Worm (Caenorhabditis elegans) whole organism, L4/young adult: ENCODE data around the gene gop-2.

Source experiments
- W03F9.2 ChIP-seq: fragments of 150-350 bp; optimal IDR thresholded peaks from 2 replicates; lab custom pipeline; 2014; ENCODE audit warnings: missing biosample characterization, missing genetic modification characterization
- dao-5 ChIP-seq: sonication (generic microtip); optimal IDR thresholded peaks from 2 replicates; lab custom pipeline; 2016; ENCODE audit warnings: missing genotype, missing genetic modification characterization, moderate library complexity, missing compliant biosample characterization
- him-1 ChIP-seq: sonication (generic microtip); optimal IDR thresholded peaks from 2 replicates; lab custom pipeline; 2016; ENCODE audit warnings: missing genotype, missing genetic modification reagents, missing genetic modification characterization, missing compliant biosample characterization

The gop-2 gene

DNA sequence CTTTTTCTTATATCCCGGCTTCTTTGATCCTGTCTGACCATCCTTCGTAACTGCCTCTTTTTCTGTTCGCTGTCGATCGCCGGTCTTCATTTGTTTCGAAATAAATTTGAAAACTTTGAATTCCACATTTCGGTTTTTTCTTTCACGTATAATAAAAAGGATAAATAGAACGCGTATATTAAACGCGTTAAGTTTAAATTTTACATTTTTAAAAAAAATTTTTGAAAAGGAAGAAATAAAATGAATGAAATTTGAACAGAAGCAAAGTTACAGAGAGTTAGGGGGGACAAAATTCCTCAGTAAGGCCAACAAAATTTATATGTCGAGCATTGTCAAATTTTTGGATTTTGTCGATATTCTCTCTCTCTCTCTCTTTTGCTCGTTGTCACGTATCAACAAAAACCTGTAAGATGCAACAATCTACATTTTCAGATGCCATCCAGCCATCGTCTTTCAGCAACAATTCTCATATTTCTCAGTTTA lies 43.0 kb downstream of the gop-2 start, which contains the start of the genes T15B12.2 and F52C9.5:
TSS of gene T15B12.2 (minus strand) at position 101 of the 483 bp plus-strand sequence.
TSS of gene F52C9.5 (plus strand) at position 433 of the 483 bp plus-strand sequence.
- TF ChIP-seq him-1 (tag; lab: Kevin White, UChicago) (no peak), W03F9.2 (no peak), dao-5 (tag; lab: Kevin White, UChicago) (no peak)

DNA sequence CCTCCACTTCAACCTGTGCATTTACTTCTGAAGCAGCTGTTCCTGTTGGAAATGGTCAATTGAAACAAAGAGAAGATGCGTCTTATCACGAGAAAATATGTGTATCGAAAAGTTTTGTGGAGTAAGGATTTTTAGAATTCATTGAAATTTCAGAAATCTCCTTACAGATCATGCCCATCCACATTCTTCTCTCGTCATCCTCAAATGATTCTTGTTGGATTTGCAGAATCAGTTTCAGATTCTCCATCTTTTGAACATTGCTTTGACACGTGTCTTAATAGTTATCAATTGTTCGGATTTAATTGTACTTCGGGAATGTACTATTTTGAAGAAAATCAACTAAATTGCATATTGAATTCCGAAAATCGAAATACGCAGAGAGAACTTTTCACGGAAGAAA lies 45.2 kb downstream of the gop-2 start:
- TF ChIP-seq him-1 (tag; lab: Kevin White, UChicago) (no peak), dao-5 (tag; lab: Kevin White, UChicago) (no peak), W03F9.2 (no peak)

DNA sequence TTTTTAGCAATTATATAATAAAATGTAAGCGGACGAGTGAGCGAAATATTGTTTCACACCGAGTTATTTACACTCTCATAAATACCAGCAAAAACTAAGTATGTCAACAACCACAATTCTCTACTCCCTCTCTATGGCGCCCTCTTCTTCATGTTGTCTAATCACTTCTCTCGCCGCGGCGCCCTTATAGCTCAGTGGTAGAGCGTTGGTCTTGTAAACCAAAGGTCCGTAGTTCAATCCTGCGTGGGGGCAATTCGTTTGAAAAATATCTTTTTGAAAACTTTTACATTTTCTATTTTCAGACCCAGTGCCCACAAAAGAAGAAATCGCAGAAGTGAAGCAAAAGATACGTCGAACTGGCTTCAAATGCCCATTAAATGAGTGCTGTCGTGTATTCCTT lies 46.9 kb downstream of the gop-2 start:
- TF ChIP-seq dao-5 (tag; lab: Kevin White, UChicago) = peak; percentile 66
- peak; percentile 53 for TF ChIP-seq him-1 (tag; lab: Kevin White, UChicago)
- TF ChIP-seq W03F9.2 = peak; percentile 23

DNA sequence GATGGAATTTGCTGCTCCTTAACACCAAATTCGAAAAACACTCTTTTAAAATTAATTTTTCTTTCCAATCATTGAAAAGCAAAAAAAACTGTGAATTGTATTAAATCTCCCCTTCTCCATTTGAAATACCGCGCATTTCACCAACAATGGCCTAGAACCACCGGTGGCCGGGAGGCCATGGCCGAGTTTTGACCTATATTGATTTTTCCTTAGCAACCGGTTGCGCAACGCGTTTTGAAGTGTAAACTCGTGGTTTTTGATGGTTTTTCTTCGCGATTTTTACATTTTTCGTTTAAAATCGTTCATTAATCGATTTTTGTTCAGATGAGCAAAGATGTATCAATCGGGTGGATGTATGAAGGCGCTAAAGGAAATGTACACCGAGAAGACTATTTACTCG lies 49.5 kb downstream of the gop-2 start, which contains the start of gene mog-3:
TSS of gene mog-3 (plus strand) at position 319 of the 400 bp plus-strand sequence.
- TF ChIP-seq W03F9.2 (no peak), him-1 (tag; lab: Kevin White, UChicago) (no peak), dao-5 (tag; lab: Kevin White, UChicago) (no peak)
